Fruit fly (Drosophila melanogaster): ENCODE data around the gene wake.

DNA sequence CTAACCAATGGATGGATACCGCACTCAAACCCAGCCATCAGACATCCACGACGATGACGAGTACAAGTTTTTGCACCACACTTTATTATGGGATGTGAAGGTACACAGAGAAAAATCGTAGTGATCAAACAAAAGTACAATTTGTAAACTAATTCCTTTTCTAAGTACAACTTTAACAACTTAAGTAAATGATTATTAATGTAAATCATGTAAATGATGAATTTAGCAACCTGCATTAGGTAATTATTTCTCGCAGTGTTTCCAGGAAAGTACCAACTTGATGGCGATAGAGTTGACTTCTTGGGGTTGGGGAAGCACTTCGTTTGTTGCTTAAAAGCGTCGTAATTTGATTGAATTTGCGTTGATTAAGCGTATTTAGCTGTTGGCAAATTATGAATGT lies 23.5 kb downstream of the wake start:
- no peak for TF ChIP-seq Crg-1 (GFP tag; optimal IDR thresholded peaks at IDR 0.05)
- no peak for TF ChIP-seq kay (GFP tag; ENCODE audit: borderline replicate concordance)
- TF ChIP-seq CG12768 (GFP tag; optimal IDR thresholded peaks at IDR 0.05): no peak
- TF ChIP-seq bab1 (GFP tag; optimal IDR thresholded peaks at IDR 0.05): no peak
- TF ChIP-seq pad (GFP tag; optimal IDR thresholded peaks at IDR 0.05): no peak
- TF ChIP-seq cic (GFP tag; optimal IDR thresholded peaks at IDR 0.05): no peak
